Worm (Caenorhabditis elegans) whole organism, L1 larva: ENCODE measurements around the gene nekl-3.

ENCODE experiments used
- C16A3.4 ChIP-seq: fragments of 150-350 bp; optimal IDR thresholded peaks from 2 replicates; lab custom pipeline; 2014; ENCODE audit warnings: missing biosample characterization, missing genetic modification characterization
- C34B4.2 ChIP-seq: sonication (generic microtip); optimal IDR thresholded peaks from 2 replicates; lab custom pipeline; 2017; ENCODE audit warnings: mild to moderate bottlenecking, missing genetic modification characterization, missing compliant biosample characterization
- Y116A8C.19 ChIP-seq: sonication (generic microtip); optimal IDR thresholded peaks from 2 replicates; lab custom pipeline; 2016; ENCODE audit warnings: missing compliant biosample characterization, missing genetic modification characterization, borderline replicate concordance
- aly-2 ChIP-seq: fragments of 150-350 bp; optimal IDR thresholded peaks from 2 replicates; lab custom pipeline; 2014; ENCODE audit warnings: missing biosample characterization, missing genetic modification characterization
- ama-1 ChIP-seq: fragments of 150-350 bp; optimal IDR thresholded peaks from 2 replicates; lab custom pipeline; 2014
- ceh-8 ChIP-seq: fragments of 200-800 bp; sonication (Bioruptor generic); optimal IDR thresholded peaks from 2 replicates; lab custom pipeline; 2018; ENCODE audit warnings: mild to moderate bottlenecking, missing genetic modification characterization, moderate library complexity, missing compliant biosample characterization
- ceh-82 ChIP-seq, 3 experiments: fragments of 150-350 bp in 1 of 3; sonication (generic microtip) in 2 of 3; optimal IDR thresholded peaks; 2 replicates each; lab custom pipeline; 2014 to 2017; ENCODE audit warnings: missing biosample characterization in 3 of 3, missing genetic modification characterization in 3 of 3
- ces-1 ChIP-seq: fragments of 150-350 bp; optimal IDR thresholded peaks from 2 replicates; lab custom pipeline; 2014; ENCODE audit warnings: missing biosample characterization, missing genetic modification reagents, missing genetic modification characterization
- efl-1 ChIP-seq, 4 experiments: fragments of 150-350 bp; optimal IDR thresholded peaks in 3 of 4; peaks in 1 of 4; 1 replicate in 1 of 4; 2 replicates in 3 of 4; lab custom pipeline; 2014; ENCODE audit warnings: missing biosample characterization in 2 of 4, missing genetic modification characterization in 2 of 4, missing genetic modification reagents in 2 of 4
- egl-27 ChIP-seq, 2 experiments: fragments of 150-350 bp in 1 of 2; sonication (generic microtip); optimal IDR thresholded peaks; 3 replicates each; lab custom pipeline; 2017 to 2018; ENCODE audit warnings: missing biosample characterization in 2 of 2, missing genetic modification characterization in 2 of 2, missing genetic modification reagents in 2 of 2
- elt-2 ChIP-seq: sonication (generic microtip); optimal IDR thresholded peaks from 2 replicates; lab custom pipeline; 2016; ENCODE audit warnings: missing genetic modification characterization, mild to moderate bottlenecking, inconsistent platforms, missing compliant biosample characterization, missing genetic modification reagents
- ets-5 ChIP-seq: fragments of 200-800 bp; sonication (Bioruptor generic); IDR thresholded peaks from 2 replicates; pipeline ENCODE4 v1.3.6; 2022; ENCODE audit warnings: missing genetic modification characterization, missing compliant biosample characterization
- fkh-10 ChIP-seq: sonication (generic microtip); optimal IDR thresholded peaks from 2 replicates; lab custom pipeline; 2017; ENCODE audit warnings: missing biosample characterization, missing genetic modification reagents, missing genetic modification characterization
- fkh-4 ChIP-seq: sonication (generic microtip); optimal IDR thresholded peaks from 2 replicates; lab custom pipeline; 2016; ENCODE audit warnings: missing compliant biosample characterization, missing genetic modification characterization, borderline replicate concordance
- fkh-8 ChIP-seq: sonication (generic microtip); optimal IDR thresholded peaks from 2 replicates; lab custom pipeline; 2016; ENCODE audit warnings: mild to moderate bottlenecking, missing genetic modification characterization, missing compliant biosample characterization
- fos-1 ChIP-seq: fragments of 150-350 bp; optimal IDR thresholded peaks from 2 replicates; lab custom pipeline; 2014; ENCODE audit warnings: missing biosample characterization, missing genetic modification characterization
- hlh-4 ChIP-seq: sonication (generic microtip); optimal IDR thresholded peaks from 2 replicates; lab custom pipeline; 2016; ENCODE audit warnings: mild to moderate bottlenecking, missing genetic modification characterization, missing compliant biosample characterization
- hpl-2 ChIP-seq: fragments of 150-350 bp; optimal IDR thresholded peaks from 2 replicates; lab custom pipeline; 2014; ENCODE audit warnings: missing biosample characterization, missing genetic modification reagents, missing genetic modification characterization
- irx-1 ChIP-seq: sonication (generic microtip); optimal IDR thresholded peaks from 2 replicates; lab custom pipeline; 2016; ENCODE audit warnings: missing genetic modification characterization, missing compliant biosample characterization
- lin-13 ChIP-seq: fragments of 150-350 bp; optimal IDR thresholded peaks from 2 replicates; lab custom pipeline; 2014; ENCODE audit warnings: missing biosample characterization, missing genetic modification reagents, missing genetic modification characterization
- lin-14 ChIP-seq: fragments of 200-800 bp; sonication (Bioruptor generic); optimal IDR thresholded peaks from 2 replicates; lab custom pipeline; 2018; ENCODE audit warnings: mild to moderate bottlenecking, missing genetic modification characterization, moderate library complexity, missing compliant biosample characterization
- lin-39 ChIP-seq: fragments of 150-350 bp; optimal IDR thresholded peaks from 2 replicates; lab custom pipeline; 2014; ENCODE audit warnings: missing biosample characterization, missing genetic modification reagents, missing genetic modification characterization
- lsy-2 ChIP-seq, 2 experiments: fragments of 150-350 bp; optimal IDR thresholded peaks; 2 replicates each; lab custom pipeline; 2014; ENCODE audit warnings: missing biosample characterization in 2 of 2, missing genetic modification characterization in 2 of 2
- nhr-12 ChIP-seq: sonication (generic microtip); optimal IDR thresholded peaks from 2 replicates; lab custom pipeline; 2017; ENCODE audit warnings: missing biosample characterization, missing genetic modification characterization
- nhr-19 ChIP-seq: fragments of 200-800 bp; sonication (Bioruptor generic); conservative IDR thresholded peaks from 2 replicates; pipeline ENCODE4 v1.3.6; 2022; ENCODE audit warnings: missing genetic modification characterization, missing compliant biosample characterization
- nhr-20 ChIP-seq: sonication (generic microtip); optimal IDR thresholded peaks from 2 replicates; lab custom pipeline; 2016; ENCODE audit warnings: mild to moderate bottlenecking, missing genetic modification characterization, missing compliant biosample characterization
- nhr-47 ChIP-seq: sonication (generic microtip); optimal IDR thresholded peaks from 2 replicates; lab custom pipeline; 2016; ENCODE audit warnings: mild to moderate bottlenecking, missing genetic modification characterization, moderate library complexity, missing compliant biosample characterization
- nhr-71 ChIP-seq: sonication (generic microtip); optimal IDR thresholded peaks from 2 replicates; lab custom pipeline; 2016; ENCODE audit warnings: mild to moderate bottlenecking, missing genetic modification characterization, moderate library complexity, missing compliant biosample characterization
- nhr-76 ChIP-seq: sonication (generic microtip); optimal IDR thresholded peaks from 2 replicates; lab custom pipeline; 2017; ENCODE audit warnings: missing biosample characterization, missing genetic modification characterization
- nhr-84 ChIP-seq: sonication (generic microtip); optimal IDR thresholded peaks from 2 replicates; lab custom pipeline; 2017; ENCODE audit warnings: missing biosample characterization, missing genetic modification characterization
- nhr-85 ChIP-seq: sonication (generic microtip); peaks from one replicate; lab custom pipeline; 2016; ENCODE audit warnings: missing genetic modification characterization, inconsistent platforms, missing compliant biosample characterization
- nhr-90 ChIP-seq: sonication (generic microtip); optimal IDR thresholded peaks from 2 replicates; lab custom pipeline; 2016; ENCODE audit warnings: mild to moderate bottlenecking, missing genetic modification characterization, missing compliant biosample characterization; ENCODE audit not compliant: poor library complexity
- pag-3 ChIP-seq: sonication (generic microtip); optimal IDR thresholded peaks from 2 replicates; lab custom pipeline; 2017; ENCODE audit warnings: missing genetic modification characterization, mild to moderate bottlenecking, missing compliant biosample characterization, antibody characterized with exemption, borderline replicate concordance; ENCODE audit not compliant: insufficient read depth
- rnt-1 ChIP-seq: sonication (generic microtip); optimal IDR thresholded peaks from 2 replicates; lab custom pipeline; 2016; ENCODE audit warnings: mild to moderate bottlenecking, missing genetic modification characterization, moderate library complexity, missing compliant biosample characterization
- snu-23 ChIP-seq: sonication (generic microtip); optimal IDR thresholded peaks from 2 replicates; lab custom pipeline; 2016; ENCODE audit warnings: missing genetic modification characterization, missing compliant biosample characterization
- sox-4 ChIP-seq: sonication (generic microtip); optimal IDR thresholded peaks from 2 replicates; lab custom pipeline; 2016; ENCODE audit warnings: missing genetic modification characterization, missing compliant biosample characterization
- sptf-1 ChIP-seq: fragments of 150-350 bp; optimal IDR thresholded peaks from 2 replicates; lab custom pipeline; 2014; ENCODE audit warnings: missing biosample characterization, missing genetic modification characterization
- swsn-7 ChIP-seq: sonication (generic microtip); optimal IDR thresholded peaks from 2 replicates; lab custom pipeline; 2016; ENCODE audit warnings: missing genetic modification characterization, missing compliant biosample characterization
- tbx-2 ChIP-seq: sonication (generic microtip); optimal IDR thresholded peaks from 2 replicates; lab custom pipeline; 2016; ENCODE audit warnings: missing genetic modification characterization, missing compliant biosample characterization
- unc-130 ChIP-seq: fragments of 150-350 bp; optimal IDR thresholded peaks from 2 replicates; lab custom pipeline; 2017; ENCODE audit warnings: missing biosample characterization, missing genetic modification characterization, inconsistent platforms
- unc-86 ChIP-seq: sonication (generic microtip); optimal IDR thresholded peaks from 2 replicates; lab custom pipeline; 2016; ENCODE audit warnings: missing genetic modification characterization, missing compliant biosample characterization
- vab-15 ChIP-seq: sonication (generic microtip); optimal IDR thresholded peaks from 2 replicates; lab custom pipeline; 2017; ENCODE audit warnings: missing genotype, mild to moderate bottlenecking, missing genetic modification characterization, missing compliant biosample characterization
- zip-4 ChIP-seq: fragments of 200-800 bp; sonication (Bioruptor generic); optimal IDR thresholded peaks from 2 replicates; lab custom pipeline; 2018; ENCODE audit warnings: mild to moderate bottlenecking, missing genetic modification characterization, moderate library complexity, missing compliant biosample characterization
- ztf-11 ChIP-seq, 2 experiments: sonication (generic microtip); optimal IDR thresholded peaks; 2 replicates each; lab custom pipeline; 2016 to 2017; ENCODE audit warnings: missing genetic modification characterization in 2 of 2, missing biosample characterization in 1 of 2, missing compliant biosample characterization in 1 of 2

The nekl-3 gene

DNA sequence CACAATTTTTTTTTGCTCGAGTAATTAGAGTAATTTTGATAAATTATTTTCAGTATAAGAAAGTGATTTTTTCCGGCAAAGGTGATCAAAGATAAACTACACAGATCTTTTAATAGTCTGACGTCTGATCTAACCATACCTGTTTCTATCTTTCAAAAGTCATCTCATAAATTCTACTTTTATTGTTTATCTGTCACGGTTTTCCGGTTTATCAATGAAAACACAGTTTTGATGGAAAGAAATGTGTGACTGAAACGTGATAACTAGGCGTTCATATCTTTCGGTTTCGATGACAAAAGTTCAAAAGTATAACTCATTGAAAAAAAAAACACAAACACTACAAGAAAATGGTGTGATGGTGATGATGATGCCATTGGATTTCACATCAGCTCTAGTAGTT, 31.3 kb upstream of the nekl-3 start (continued):
- TF ChIP-seq fkh-4 (tag; lab: Kevin White, UChicago) (no peak), nhr-47 (tag; lab: Kevin White, UChicago) (no peak), rnt-1 (tag; lab: Kevin White, UChicago) (no peak), ces-1 (GFP tag; lab: Kevin White, UChicago) (no peak), aly-2 (tag; lab: Kevin White, UChicago) (no peak), lin-13 (no peak), unc-86 (tag; lab: Kevin White, UChicago) (no peak), nhr-90 (peak; percentile 29), unc-130 (tag; lab: Kevin White, UChicago) (no peak), sptf-1 (tag; lab: Kevin White, UChicago) (no peak), C16A3.4 (tag; lab: Kevin White, UChicago) (no peak), pag-3 (tag; lab: Kevin White, UChicago) (no peak), egl-27 (tag; optimal IDR thresholded peaks at IDR 0.05; lab: Kevin White, UChicago) (no peak), elt-2 (tag; lab: Kevin White, UChicago) (no peak), C34B4.2 (no peak), nhr-71 (tag; lab: Kevin White, UChicago) (peak; percentile 67)

DNA sequence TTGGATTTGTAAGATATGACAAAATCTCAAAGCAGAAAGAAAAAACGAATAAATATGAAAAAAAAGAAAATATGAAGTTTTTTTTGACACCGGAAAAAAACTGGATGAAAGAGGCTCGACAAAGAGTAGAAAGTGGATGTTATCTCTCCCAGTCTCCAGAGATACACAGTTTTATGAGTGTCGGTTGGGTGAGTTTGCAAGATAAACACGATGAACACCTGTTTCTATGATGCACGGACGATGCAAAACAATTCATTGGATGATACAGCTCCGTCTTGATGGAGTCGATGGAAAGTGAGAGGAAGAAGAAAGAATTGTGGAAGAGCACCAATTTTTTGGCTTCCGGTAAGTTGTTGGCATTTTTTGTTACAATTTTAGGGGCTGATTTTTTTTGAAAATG, 24.6 kb upstream of the nekl-3 start:
- TF ChIP-seq nhr-85 (no peak), efl-1 (optimal IDR thresholded peaks at IDR 0.05; lab: Kevin White, UChicago) (no peak), efl-1 (GFP tag; optimal IDR thresholded peaks at IDR 0.05 in 1 of 2; lab: Kevin White, UChicago) (no peak), fkh-8 (tag; lab: Kevin White, UChicago) (no peak), fkh-4 (tag; lab: Kevin White, UChicago) (no peak), zip-4 (GFP tag; lab: Kevin White, UChicago) (no peak), lin-14 (GFP tag; lab: Kevin White, UChicago) (peak; percentile 38), C16A3.4 (tag; lab: Kevin White, UChicago) (no peak), nhr-20 (tag; lab: Kevin White, UChicago) (no peak), rnt-1 (tag; lab: Kevin White, UChicago) (peak; percentile 15), ces-1 (GFP tag; lab: Kevin White, UChicago) (no peak)

DNA sequence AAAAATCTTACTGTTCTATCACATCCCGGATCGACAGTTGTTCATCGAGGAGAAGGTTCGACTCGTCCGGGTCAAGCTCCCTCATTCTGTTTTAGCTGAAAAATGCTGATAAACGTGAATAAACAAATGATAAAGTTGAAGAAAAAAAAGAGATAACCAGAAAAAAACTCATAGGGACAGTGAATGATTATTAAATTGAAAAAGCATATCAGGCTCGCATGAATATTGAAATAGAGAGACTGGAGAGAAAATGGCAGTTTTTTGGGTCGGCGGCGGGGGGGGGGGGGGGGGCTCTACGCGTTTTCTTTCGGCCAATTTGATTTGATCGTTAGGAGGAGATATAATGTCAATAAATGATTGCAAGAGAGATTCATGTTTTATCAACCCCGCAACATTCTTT, 22.7 kb upstream of the nekl-3 start, which contains the start of gene lin-2:
Gene lin-2, minus strand, starts transcription at position 101 of the 400 bp plus-strand sequence.
- TF ChIP-seq fkh-10 (GFP tag; lab: Kevin White, UChicago) (no peak), elt-2 (tag; lab: Kevin White, UChicago) (peak; percentile 3)

ce11 chrX:12407297-12407696, 16.0 kb upstream of the nekl-3 start:
- peak; percentile 20 for TF ChIP-seq nhr-47 (tag; lab: Kevin White, UChicago)
- no peak for TF ChIP-seq ceh-8 (GFP tag; lab: Kevin White, UChicago)
- TF ChIP-seq fos-1 (tag; lab: Kevin White, UChicago) = no peak
- no peak for TF ChIP-seq pag-3 (tag; lab: Kevin White, UChicago)
- TF ChIP-seq elt-2 (tag; lab: Kevin White, UChicago) = no peak
- no peak for TF ChIP-seq lsy-2 (tag; optimal IDR thresholded peaks at IDR 0.05; lab: Kevin White, UChicago)
- TF ChIP-seq C16A3.4 (tag; lab: Kevin White, UChicago) = no peak
- TF ChIP-seq nhr-84 (tag; lab: Kevin White, UChicago) = no peak
- TF ChIP-seq lin-13 = no peak
- no peak for TF ChIP-seq fkh-8 (tag; lab: Kevin White, UChicago)
- no peak for TF ChIP-seq hlh-4 (tag; lab: Kevin White, UChicago)
- no peak for TF ChIP-seq ceh-82 (tag; optimal IDR thresholded peaks at IDR 0.05; lab: Kevin White, UChicago)
- TF ChIP-seq nhr-90 = no peak
- peak; percentile 30 for TF ChIP-seq tbx-2 (tag; lab: Kevin White, UChicago)
- no peak for TF ChIP-seq vab-15 (tag; lab: Kevin White, UChicago)
- no peak for TF ChIP-seq ets-5 (GFP tag; lab: Robert Waterston, UW)
- no peak for TF ChIP-seq ama-1 (lab: Kevin White, UChicago)
- TF ChIP-seq lin-39 = no peak
- TF ChIP-seq lin-14 (GFP tag; lab: Kevin White, UChicago) = peak; percentile 78
- TF ChIP-seq nhr-19 (GFP tag; lab: Robert Waterston, UW) = no peak
- TF ChIP-seq sox-4 (tag; lab: Kevin White, UChicago) = no peak
- TF ChIP-seq swsn-7 (tag; lab: Kevin White, UChicago) = peak; percentile 8
- TF ChIP-seq nhr-12 (tag; lab: Kevin White, UChicago) = no peak
- no peak for TF ChIP-seq snu-23
- TF ChIP-seq zip-4 (GFP tag; lab: Kevin White, UChicago) = no peak
- TF ChIP-seq irx-1 (tag; lab: Kevin White, UChicago) = no peak
- TF ChIP-seq ztf-11 (tag; optimal IDR thresholded peaks at IDR 0.05; lab: Kevin White, UChicago) = no peak
- TF ChIP-seq nhr-76 = no peak
- no peak for TF ChIP-seq Y116A8C.19 (tag; lab: Kevin White, UChicago)
- TF ChIP-seq hpl-2 = no peak
- TF ChIP-seq ces-1 (GFP tag; lab: Kevin White, UChicago) = peak; percentile 78
